Fruit fly (Drosophila melanogaster) whole organism, embryonic: ENCODE measurements around the gene Der-2.

Source experiments
- Atf3 ChIP-seq: fragments of 200-800 bp; sonication (Bioruptor generic); optimal IDR thresholded peaks from 3 replicates; lab custom pipeline; 2016; ENCODE audit warnings: missing biosample characterization, missing genetic modification characterization
- Bdp1 ChIP-seq: fragments of 200-800 bp; sonication (Bioruptor generic); optimal IDR thresholded peaks from 3 replicates; lab custom pipeline; 2016; ENCODE audit warnings: missing biosample characterization, missing genetic modification characterization
- CG10147 ChIP-seq: fragments of 200-800 bp; sonication (Bioruptor generic); optimal IDR thresholded peaks from 2 replicates; lab custom pipeline; 2019; ENCODE audit warnings: missing biosample characterization, mild to moderate bottlenecking, missing genetic modification characterization, moderate library complexity
- CG10431 ChIP-seq: fragments of 200-800 bp; sonication (Bioruptor generic); optimal IDR thresholded peaks from 3 replicates; lab custom pipeline; 2018; ENCODE audit warnings: missing biosample characterization, mild to moderate bottlenecking, missing genetic modification characterization
- CG12104 ChIP-seq: fragments of 200-800 bp; sonication (Bioruptor generic); optimal IDR thresholded peaks from 3 replicates; lab custom pipeline; 2016; ENCODE audit warnings: missing biosample characterization, missing genetic modification characterization
- CG12219 ChIP-seq: fragments of 200-800 bp; sonication (Bioruptor generic); optimal IDR thresholded peaks from 3 replicates; lab custom pipeline; 2018; ENCODE audit warnings: missing biosample characterization, mild to moderate bottlenecking, missing genetic modification characterization
- CG1233 ChIP-seq: fragments of 200-800 bp; sonication (Bioruptor generic); optimal IDR thresholded peaks from 4 replicates; lab custom pipeline; 2018; ENCODE audit warnings: missing biosample characterization, mild to moderate bottlenecking, missing genetic modification characterization
- CG13123 ChIP-seq: fragments of 200-800 bp; sonication (Bioruptor generic); optimal IDR thresholded peaks from 2 replicates; lab custom pipeline; 2016; ENCODE audit warnings: missing biosample characterization, missing genetic modification characterization
- CG15011 ChIP-seq: fragments of 200-800 bp; sonication (Bioruptor generic); optimal IDR thresholded peaks from 3 replicates; lab custom pipeline; 2018; ENCODE audit warnings: missing biosample characterization, mild to moderate bottlenecking, missing genetic modification characterization
- CG15696 ChIP-seq: fragments of 200-800 bp; sonication (Bioruptor generic); optimal IDR thresholded peaks from 2 replicates; lab custom pipeline; 2019; ENCODE audit warnings: missing biosample characterization, mild to moderate bottlenecking, missing genetic modification characterization, moderate library complexity
- CG16863 ChIP-seq: fragments of 200-800 bp; sonication (Bioruptor generic); optimal IDR thresholded peaks from 3 replicates; lab custom pipeline; 2016; ENCODE audit warnings: missing biosample characterization, missing genetic modification characterization
- CG2678 ChIP-seq: fragments of 200-800 bp; sonication (Bioruptor generic); optimal IDR thresholded peaks from 3 replicates; lab custom pipeline; 2019; ENCODE audit warnings: missing biosample characterization, mild to moderate bottlenecking, missing genetic modification characterization, moderate library complexity
- CG30020 ChIP-seq: fragments of 200-800 bp; optimal IDR thresholded peaks from 2 replicates; lab custom pipeline; 2019; ENCODE audit warnings: missing biosample characterization, mild to moderate bottlenecking, missing genetic modification characterization, moderate library complexity
- CG31441 ChIP-seq: fragments of 200-800 bp; sonication (Bioruptor generic); IDR thresholded peaks from 2 replicates; pipeline ENCODE4 v1.3.6; 2022; ENCODE audit warnings: missing biosample characterization, missing genetic modification characterization
- CG3726 ChIP-seq: fragments of 200-800 bp; sonication (Bioruptor generic); IDR thresholded peaks from 3 replicates; pipeline ENCODE4, ENCODE4 v1.3.6; 2022; ENCODE audit warnings: missing biosample characterization, missing genetic modification characterization
- CG4282 ChIP-seq: fragments of 200-800 bp; sonication (Bioruptor generic); optimal IDR thresholded peaks from 2 replicates; lab custom pipeline; 2016; ENCODE audit warnings: missing biosample characterization, missing genetic modification characterization
- CG4328 ChIP-seq: fragments of 200-800 bp; sonication (Bioruptor generic); optimal IDR thresholded peaks from 3 replicates; lab custom pipeline; 2017; ENCODE audit warnings: missing biosample characterization, missing genetic modification reagents, missing genetic modification characterization
- CG4360 ChIP-seq: fragments of 200-800 bp; sonication (Bioruptor generic); IDR thresholded peaks from 2 replicates; pipeline ENCODE4 v1.3.6; 2022; ENCODE audit warnings: missing biosample characterization, missing genetic modification characterization
- CG6254 ChIP-seq: fragments of 200-800 bp; sonication (Bioruptor generic); optimal IDR thresholded peaks from 3 replicates; lab custom pipeline; 2017; ENCODE audit warnings: mild to moderate bottlenecking, missing biosample characterization, missing genetic modification reagents, missing genetic modification characterization
- CG6683 ChIP-seq: fragments of 200-800 bp; sonication (Bioruptor generic); optimal IDR thresholded peaks from 2 replicates; lab custom pipeline; 2017; ENCODE audit warnings: missing biosample characterization, mild to moderate bottlenecking, missing genetic modification characterization, missing genetic modification reagents
- CG8281 ChIP-seq: fragments of 200-800 bp; sonication (Bioruptor generic); optimal IDR thresholded peaks from 2 replicates; lab custom pipeline; 2018; ENCODE audit warnings: missing biosample characterization, mild to moderate bottlenecking, missing genetic modification characterization, moderate library complexity
- CG8388 ChIP-seq: fragments of 200-800 bp; sonication (Bioruptor generic); optimal IDR thresholded peaks from 2 replicates; lab custom pipeline; 2019; ENCODE audit warnings: missing biosample characterization, mild to moderate bottlenecking, missing genetic modification characterization, moderate library complexity
- D ChIP-seq, 2 experiments: fragments of 200-800 bp in 1 of 2; fragments of >200 bp in 1 of 2; sonication (Bioruptor generic) in 1 of 2; optimal IDR thresholded peaks; 2 replicates in 1 of 2; 3 replicates in 1 of 2; lab custom pipeline; 2017; ENCODE audit warnings: mild to moderate bottlenecking in 1 of 2, missing biosample characterization in 1 of 2, missing genetic modification characterization in 1 of 2, missing genetic modification reagents in 1 of 2
- Doc2 ChIP-seq: fragments of 200-800 bp; sonication (Bioruptor generic); IDR thresholded peaks from 2 replicates; pipeline ENCODE4 v1.3.6; 2022; ENCODE audit warnings: missing biosample characterization, missing genetic modification characterization
- HLH4C ChIP-seq: fragments of 200-800 bp; sonication (Bioruptor generic); IDR thresholded peaks from 3 replicates; pipeline ENCODE4 v1.3.6; 2022; ENCODE audit warnings: missing biosample characterization, missing genetic modification characterization; ENCODE audit not compliant: partially characterized antibody
- HmgD ChIP-seq: fragments of 200-800 bp; sonication (Bioruptor generic); optimal IDR thresholded peaks from 3 replicates; lab custom pipeline; 2016; ENCODE audit warnings: missing biosample characterization, missing genetic modification characterization
- HmgZ ChIP-seq: fragments of 200-800 bp; sonication (Bioruptor generic); optimal IDR thresholded peaks from 2 replicates; lab custom pipeline; 2018; ENCODE audit warnings: missing biosample characterization, mild to moderate bottlenecking, missing genetic modification characterization
- Lhr ChIP-seq: fragments of 200-800 bp; sonication (Bioruptor generic); optimal IDR thresholded peaks from 3 replicates; lab custom pipeline; 2017; ENCODE audit warnings: mild to moderate bottlenecking, missing biosample characterization, missing genetic modification reagents, missing genetic modification characterization
- NC2β ChIP-seq: fragments of 200-800 bp; sonication (Bioruptor generic); optimal IDR thresholded peaks from 2 replicates; lab custom pipeline; 2016; ENCODE audit warnings: missing biosample characterization, missing genetic modification characterization
- Neu2 ChIP-seq: fragments of 200-800 bp; sonication (Bioruptor generic); optimal IDR thresholded peaks from 3 replicates; lab custom pipeline; 2016; ENCODE audit warnings: missing biosample characterization, missing genetic modification characterization, borderline replicate concordance
- Nf-YB ChIP-seq: fragments of 200-800 bp; sonication (Bioruptor generic); optimal IDR thresholded peaks from 3 replicates; lab custom pipeline; 2019; ENCODE audit warnings: missing biosample characterization, mild to moderate bottlenecking, missing genetic modification characterization, moderate library complexity
- Poxn ChIP-seq: fragments of 200-800 bp; sonication (Bioruptor generic); IDR thresholded peaks from 2 replicates; pipeline ENCODE4 v1.3.6; 2022; ENCODE audit warnings: missing biosample characterization, missing genetic modification characterization
- Ravus ChIP-seq: fragments of 200-800 bp; sonication (Bioruptor generic); IDR thresholded peaks from 2 replicates; pipeline ENCODE4 v1.3.6; 2022; ENCODE audit warnings: missing biosample characterization, missing genetic modification characterization
- Rfx ChIP-seq: fragments of 200-800 bp; sonication (Bioruptor generic); IDR thresholded peaks from 2 replicates; pipeline ENCODE4 v1.3.6; 2022; ENCODE audit warnings: missing biosample characterization, missing genetic modification characterization
- Scr ChIP-seq: fragments of 200-800 bp; sonication (Bioruptor generic); IDR thresholded peaks from 2 replicates; pipeline ENCODE4 v1.3.6; 2022; ENCODE audit warnings: missing biosample characterization, missing genetic modification characterization; ENCODE audit not compliant: partially characterized antibody
- Side ChIP-seq: fragments of 200-800 bp; sonication (Bioruptor generic); optimal IDR thresholded peaks from 2 replicates; lab custom pipeline; 2016; ENCODE audit warnings: missing biosample characterization, missing genetic modification characterization
- ara ChIP-seq: fragments of 200-800 bp; sonication (Bioruptor generic); IDR thresholded peaks from 2 replicates; pipeline ENCODE4 v1.3.6; 2022; ENCODE audit warnings: missing biosample characterization, missing genetic modification characterization
- bowl ChIP-seq: fragments of 200-800 bp; sonication (Bioruptor generic); IDR thresholded peaks from 2 replicates; pipeline ENCODE4 v1.3.6; 2022; ENCODE audit warnings: missing biosample characterization, missing genetic modification characterization
- cg ChIP-seq: fragments of 200-800 bp; sonication (Bioruptor generic); optimal IDR thresholded peaks from 3 replicates; lab custom pipeline; 2019; ENCODE audit warnings: missing biosample characterization, mild to moderate bottlenecking, missing genetic modification characterization, moderate library complexity
- croc ChIP-seq: fragments of 200-800 bp; sonication (Bioruptor generic); conservative IDR thresholded peaks from 3 replicates; pipeline ENCODE4 v1.3.6; 2022; ENCODE audit warnings: missing biosample characterization, missing genetic modification characterization
- dan ChIP-seq: fragments of 200-800 bp; sonication (Bioruptor generic); IDR thresholded peaks from 2 replicates; pipeline ENCODE4 v1.3.6; 2022; ENCODE audit warnings: missing biosample characterization, missing genetic modification characterization
- dpn ChIP-seq, 2 experiments: fragments of 200-800 bp; sonication (Bioruptor generic); optimal IDR thresholded peaks; 3 replicates each; lab custom pipeline; 2016; ENCODE audit warnings: missing biosample characterization in 2 of 2, missing genetic modification characterization in 2 of 2
- ems ChIP-seq: fragments of 200-800 bp; sonication (Bioruptor generic); optimal IDR thresholded peaks from 3 replicates; lab custom pipeline; 2016; ENCODE audit warnings: missing biosample characterization, missing genetic modification characterization
- ftz-f1 ChIP-seq: fragments of 200-800 bp; sonication (Bioruptor generic); optimal IDR thresholded peaks from 2 replicates; lab custom pipeline; 2016; ENCODE audit warnings: missing biosample characterization, missing genetic modification characterization
- gro ChIP-seq: fragments of 200-800 bp; sonication (Bioruptor generic); optimal IDR thresholded peaks from 2 replicates; lab custom pipeline; 2016; ENCODE audit warnings: missing biosample characterization, missing genetic modification characterization
- her ChIP-seq: fragments of 200-800 bp; sonication (Bioruptor generic); optimal IDR thresholded peaks from 2 replicates; lab custom pipeline; 2016; ENCODE audit warnings: missing biosample characterization, missing genetic modification characterization
- shn ChIP-seq: fragments of 200-800 bp; sonication (Bioruptor generic); optimal IDR thresholded peaks from 3 replicates; lab custom pipeline; 2016; ENCODE audit warnings: missing biosample characterization, missing genetic modification characterization
- slp2 ChIP-seq: fragments of 200-800 bp; sonication (Bioruptor generic); optimal IDR thresholded peaks from 2 replicates; lab custom pipeline; 2016; ENCODE audit warnings: missing biosample characterization, missing genetic modification characterization
- tgo ChIP-seq: fragments of 200-800 bp; sonication (Bioruptor generic); IDR thresholded peaks from 3 replicates; pipeline ENCODE4 v1.3.6; 2022; ENCODE audit warnings: missing biosample characterization, missing genetic modification characterization
- tna ChIP-seq: fragments of 200-800 bp; sonication (Bioruptor generic); IDR thresholded peaks from 2 replicates; pipeline ENCODE4 v1.3.6; 2022; ENCODE audit warnings: missing biosample characterization, missing genetic modification characterization; ENCODE audit not compliant: partially characterized antibody
- trh ChIP-seq: fragments of 200-800 bp; sonication (Bioruptor generic); optimal IDR thresholded peaks from 2 replicates; lab custom pipeline; 2016; ENCODE audit warnings: missing biosample characterization, missing genetic modification characterization

Der-2 gene

dm6 chr3R:16476472-16476871 lies 7.6 kb downstream of the Der-2 start (continued):
- TF ChIP-seq tgo (0 out of 3 replicates have a peak, but pooled peaks have one; percentile 30), slp2 (GFP tag; lab: Kevin White, UChicago) (no peak), D (optimal IDR thresholded peaks at IDR 0.05; lab: Kevin White, UChicago) (no peak), D (GFP tag; optimal IDR thresholded peaks at IDR 0.05; lab: Kevin White, UChicago) (no peak), CG4282 (no peak), Rfx (GFP tag; lab: Robert Waterston, UW) (peak; percentile 27; the same call in 1 of the 2 replicates), CG6683 (peak; percentile 1), ara (GFP tag; lab: Robert Waterston, UW) (no peak), CG4328 (GFP tag; lab: Kevin White, UChicago) (no peak), CG3726 (GFP tag; lab: Robert Waterston, UW) (no peak), CG8388 (GFP tag; lab: Kevin White, UChicago) (no peak), HmgD (GFP tag; lab: Kevin White, UChicago) (no peak), Nf-YB (no peak), Neu2 (no peak), tna (GFP tag; lab: Robert Waterston, UW) (no peak), CG4360 (no peak), Poxn (GFP tag; lab: Robert Waterston, UW) (no peak), Doc2 (GFP tag; lab: Robert Waterston, UW) (no peak), CG15696 (tag; lab: Kevin White, UChicago) (peak; percentile 58), trh (GFP tag; lab: Kevin White, UChicago) (no peak), dpn (GFP tag; optimal IDR thresholded peaks at IDR 0.05; lab: Kevin White, UChicago) (no peak), Bdp1 (GFP tag; lab: Kevin White, UChicago) (no peak), Ravus (no peak), CG12219 (peak; percentile 11), NC2β (GFP tag; lab: Kevin White, UChicago) (no peak), Scr (no peak), CG31441 (GFP tag; lab: Robert Waterston, UW) (peak; percentile 35; the same call in 1 of the 2 replicates), cg (GFP tag; lab: Kevin White, UChicago) (no peak), ftz-f1 (GFP tag; lab: Kevin White, UChicago) (no peak), Lhr (no peak), CG6254 (GFP tag; lab: Kevin White, UChicago) (no peak), CG16863 (GFP tag; lab: Kevin White, UChicago) (no peak), CG1233 (GFP tag; lab: Kevin White, UChicago) (peak; percentile 17), CG12104 (GFP tag; lab: Kevin White, UChicago) (no peak), croc (GFP tag; lab: Robert Waterston, UW) (no peak), dan (GFP tag; lab: Robert Waterston, UW) (no peak), HmgZ (tag; lab: Kevin White, UChicago) (peak; percentile 8), CG10431 (GFP tag; lab: Kevin White, UChicago) (no peak), CG15011 (GFP tag; lab: Kevin White, UChicago) (no peak), bowl (GFP tag; lab: Robert Waterston, UW) (no peak), Atf3 (GFP tag; lab: Kevin White, UChicago) (no peak), her (GFP tag; lab: Kevin White, UChicago) (no peak), CG13123 (GFP tag; lab: Kevin White, UChicago) (no peak), CG8281 (tag; lab: Kevin White, UChicago) (no peak), shn (no peak), HLH4C (GFP tag; lab: Robert Waterston, UW) (no peak), gro (GFP tag; lab: Kevin White, UChicago) (no peak), ems (GFP tag; lab: Kevin White, UChicago) (no peak), CG10147 (peak; percentile 47), CG2678 (peak; percentile 75), CG30020 (tag; lab: Kevin White, UChicago) (no peak), Side (GFP tag; lab: Kevin White, UChicago) (no peak)
